Worm (Caenorhabditis elegans): Measurements from ENCODE around the gene lips-1.

lips-1 gene

ce11 chrX:12461557-12461956, 31.0 kb upstream of the lips-1 start, which contains the start of gene odr-7:
TSS of gene odr-7 (minus strand) at chrX:12461657.
- TF ChIP-seq unc-39 (tag; optimal IDR thresholded peaks at IDR 0.05) = no peak
- no peak for TF ChIP-seq elt-1 (tag; optimal IDR thresholded peaks at IDR 0.05)

- TF ChIP-seq eor-1 (tag; optimal IDR thresholded peaks at IDR 0.05) (no peak), nhr-237 (tag; optimal IDR thresholded peaks at IDR 0.05) (no peak), lin-39 (tag; optimal IDR thresholded peaks at IDR 0.05) (no peak), ztf-11 (tag; optimal IDR thresholded peaks at IDR 0.05) (no peak)
Observed at ce11 chrX:12463504-12463903, 29.1 kb upstream of the lips-1 start, which contains the start of gene T18D3.5. TSS of gene T18D3.5 (plus strand) at chrX:12463804.

- no peak for TF ChIP-seq ztf-4 (tag; optimal IDR thresholded peaks at IDR 0.05)
- peak; percentile 34 for TF ChIP-seq jun-1 (tag; optimal IDR thresholded peaks at IDR 0.05)
- TF ChIP-seq elt-1 (tag; optimal IDR thresholded peaks at IDR 0.05) = no peak
- no peak for TF ChIP-seq lin-15B (tag; optimal IDR thresholded peaks at IDR 0.05)
- TF ChIP-seq lin-39 (tag; optimal IDR thresholded peaks at IDR 0.05) = no peak
- TF ChIP-seq egl-5 (tag; optimal IDR thresholded peaks at IDR 0.05) = no peak
- TF ChIP-seq ceh-28 (tag; optimal IDR thresholded peaks at IDR 0.05) = no peak
- no peak for TF ChIP-seq ama-1 (optimal IDR thresholded peaks at IDR 0.05)
- no peak for TF ChIP-seq nhr-76 (tag; optimal IDR thresholded peaks at IDR 0.05)
- TF ChIP-seq nhr-28 (tag; optimal IDR thresholded peaks at IDR 0.05) = no peak
- TF ChIP-seq lsy-12 (tag; optimal IDR thresholded peaks at IDR 0.05) = no peak
- TF ChIP-seq ZK546.5 (tag; optimal IDR thresholded peaks at IDR 0.05) = no peak
- TF ChIP-seq nhr-77 (tag; optimal IDR thresholded peaks at IDR 0.05) = no peak
- TF ChIP-seq zag-1 (tag; optimal IDR thresholded peaks at IDR 0.05) = no peak
- TF ChIP-seq ztf-11 (tag; optimal IDR thresholded peaks at IDR 0.05) = no peak
- no peak for TF ChIP-seq elt-3 (tag; optimal IDR thresholded peaks at IDR 0.05)
- TF ChIP-seq eor-1 (tag; optimal IDR thresholded peaks at IDR 0.05) = no peak
- peak; percentile 85 for TF ChIP-seq elt-2 (tag; optimal IDR thresholded peaks at IDR 0.05)
- no peak for TF ChIP-seq ceh-9 (tag; optimal IDR thresholded peaks at IDR 0.05)
- peak; percentile 34 for TF ChIP-seq pha-4 (tag; optimal IDR thresholded peaks at IDR 0.05)
- no peak for TF ChIP-seq fkh-2 (tag; optimal IDR thresholded peaks at IDR 0.05)
- TF ChIP-seq daf-12 (tag; optimal IDR thresholded peaks at IDR 0.05) = no peak
- TF ChIP-seq fos-1 (tag; optimal IDR thresholded peaks at IDR 0.05) = no peak
- TF ChIP-seq pqm-1 (tag; optimal IDR thresholded peaks at IDR 0.05) = peak; percentile 91
- no peak for TF ChIP-seq hmg-11 (tag; optimal IDR thresholded peaks at IDR 0.05)
Observed at ce11 chrX:12466769-12467168, 25.8 kb upstream of the lips-1 start, which contains the start of gene cdf-2. TSS of gene cdf-2 (minus strand) at chrX:12466917.

ce11 chrX:12467660-12468111, 24.9 kb upstream of the lips-1 start, which contains the start of gene myo-2:
TSS of gene myo-2 (plus strand) at chrX:12468061.
- TF ChIP-seq pha-4 (tag; optimal IDR thresholded peaks at IDR 0.05) = peak; percentile 16
- TF ChIP-seq eor-1 (tag; optimal IDR thresholded peaks at IDR 0.05) = no peak

- TF ChIP-seq ztf-4 (tag; optimal IDR thresholded peaks at IDR 0.05) = no peak
- no peak for TF ChIP-seq ceh-16 (tag; optimal IDR thresholded peaks at IDR 0.05)
- TF ChIP-seq ceh-28 (tag; optimal IDR thresholded peaks at IDR 0.05) = no peak
- TF ChIP-seq nfya-1 (tag; optimal IDR thresholded peaks at IDR 0.05; ENCODE audit: insufficient read depth) = no peak
- no peak for TF ChIP-seq pqm-1 (tag; optimal IDR thresholded peaks at IDR 0.05)
Observed at ce11 chrX:12469846-12470245, 22.7 kb upstream of the lips-1 start.

ce11 chrX:12472232-12472631, 20.3 kb upstream of the lips-1 start:
- TF ChIP-seq nhr-12 (tag; optimal IDR thresholded peaks at IDR 0.05) (no peak), eor-1 (tag; optimal IDR thresholded peaks at IDR 0.05) (no peak), egl-5 (tag; optimal IDR thresholded peaks at IDR 0.05) (no peak), mml-1 (tag; optimal IDR thresholded peaks at IDR 0.05) (no peak), nhr-237 (tag; optimal IDR thresholded peaks at IDR 0.05) (no peak), elt-1 (tag; optimal IDR thresholded peaks at IDR 0.05) (no peak), elt-2 (tag; optimal IDR thresholded peaks at IDR 0.05) (no peak), ZK546.5 (tag; optimal IDR thresholded peaks at IDR 0.05) (no peak), daf-12 (tag; optimal IDR thresholded peaks at IDR 0.05) (no peak), ama-1 (optimal IDR thresholded peaks at IDR 0.05) (no peak), unc-39 (tag; optimal IDR thresholded peaks at IDR 0.05) (no peak), lin-15B (tag; optimal IDR thresholded peaks at IDR 0.05) (no peak), nfya-1 (tag; optimal IDR thresholded peaks at IDR 0.05; ENCODE audit: insufficient read depth) (no peak), nhr-77 (tag; optimal IDR thresholded peaks at IDR 0.05) (no peak), nhr-23 (tag; optimal IDR thresholded peaks at IDR 0.05) (no peak), ztf-11 (tag; optimal IDR thresholded peaks at IDR 0.05) (no peak), zag-1 (tag; optimal IDR thresholded peaks at IDR 0.05) (no peak), nhr-76 (tag; optimal IDR thresholded peaks at IDR 0.05) (no peak)
